Fruit fly (Drosophila melanogaster) whole organism, prepupa: ENCODE measurements around the gene CG13465.
A peak's percentile ranks its signal among the peaks of the same experiment; 100 is the strongest.

Experiments
- Blimp-1 ChIP-seq: fragments of 200-800 bp; sonication (Bioruptor generic); optimal IDR thresholded peaks from 3 replicates; lab custom pipeline; 2017; ENCODE audit warnings: missing biosample characterization, missing genetic modification characterization, mild to moderate bottlenecking, moderate library complexity, missing genetic modification reagents
- CG10669 ChIP-seq: fragments of 200-800 bp; sonication (Bioruptor generic); optimal IDR thresholded peaks from 3 replicates; lab custom pipeline; 2018; ENCODE audit warnings: missing biosample characterization, mild to moderate bottlenecking, missing genetic modification characterization, moderate library complexity
- CG11294 ChIP-seq: fragments of 200-800 bp; sonication (Bioruptor generic); IDR thresholded peaks from 2 replicates; pipeline ENCODE4 v1.3.6; 2022; ENCODE audit warnings: missing biosample characterization, missing genetic modification characterization
- CG11762 ChIP-seq: fragments of 200-800 bp; sonication (Bioruptor generic); optimal IDR thresholded peaks from 3 replicates; lab custom pipeline; 2016; ENCODE audit warnings: missing biosample characterization, missing genetic modification characterization; ENCODE audit not compliant: insufficient read depth
- CG11902 ChIP-seq: fragments of 200-800 bp; sonication (Bioruptor generic); optimal IDR thresholded peaks from 3 replicates; lab custom pipeline; 2016; ENCODE audit warnings: missing biosample characterization, missing genetic modification characterization
- CG1621 ChIP-seq: fragments of 200-800 bp; sonication (Bioruptor generic); optimal IDR thresholded peaks from 3 replicates; lab custom pipeline; 2018; ENCODE audit warnings: missing biosample characterization, mild to moderate bottlenecking, missing genetic modification characterization
- CG3032 ChIP-seq: fragments of 200-800 bp; optimal IDR thresholded peaks from 2 replicates; lab custom pipeline; 2019; ENCODE audit warnings: missing biosample characterization, mild to moderate bottlenecking, missing genetic modification characterization, moderate library complexity
- CG32006 ChIP-seq: fragments of 200-800 bp; sonication (Bioruptor generic); optimal IDR thresholded peaks from 3 replicates; lab custom pipeline; 2017; ENCODE audit warnings: missing biosample characterization, mild to moderate bottlenecking, missing genetic modification characterization
- CG34406 ChIP-seq: fragments of 200-800 bp; sonication (Bioruptor generic); optimal IDR thresholded peaks from 3 replicates; lab custom pipeline; 2016; ENCODE audit warnings: missing biosample characterization, missing genetic modification characterization
- CG4318 ChIP-seq: fragments of 200-800 bp; sonication (Bioruptor generic); optimal IDR thresholded peaks from 3 replicates; lab custom pipeline; 2017; ENCODE audit warnings: missing biosample characterization, mild to moderate bottlenecking, missing genetic modification characterization
- CG6808 ChIP-seq: fragments of 200-800 bp; sonication (Bioruptor generic); optimal IDR thresholded peaks from 3 replicates; lab custom pipeline; 2017; ENCODE audit warnings: missing biosample characterization, missing genetic modification characterization, mild to moderate bottlenecking, moderate library complexity, missing genetic modification reagents
- CG6854 ChIP-seq: fragments of 200-800 bp; sonication (Bioruptor generic); optimal IDR thresholded peaks from 2 replicates; lab custom pipeline; 2017; ENCODE audit warnings: missing biosample characterization, mild to moderate bottlenecking, missing genetic modification characterization
- CG7368 ChIP-seq: fragments of 200-800 bp; sonication (Bioruptor generic); optimal IDR thresholded peaks from 3 replicates; lab custom pipeline; 2016; ENCODE audit warnings: missing biosample characterization, missing genetic modification characterization
- CG8119 ChIP-seq: fragments of 200-800 bp; sonication (Bioruptor generic); IDR thresholded peaks from 3 replicates; pipeline ENCODE4 v1.3.6; 2022; ENCODE audit warnings: missing biosample characterization, missing genetic modification characterization
- Eip75B ChIP-seq: fragments of 200-800 bp; sonication (Bioruptor generic); optimal IDR thresholded peaks from 3 replicates; lab custom pipeline; 2016; ENCODE audit warnings: missing biosample characterization, missing genetic modification characterization
- Eip93F ChIP-seq: fragments of 200-800 bp; sonication (Bioruptor generic); optimal IDR thresholded peaks from 2 replicates; lab custom pipeline; 2016; ENCODE audit warnings: missing biosample characterization, mild to moderate bottlenecking, missing genetic modification characterization
- Ets21C ChIP-seq: fragments of 200-800 bp; sonication (Bioruptor generic); optimal IDR thresholded peaks from 3 replicates; lab custom pipeline; 2016; ENCODE audit warnings: missing biosample characterization, missing genetic modification characterization
- Ets96B ChIP-seq: fragments of 200-800 bp; optimal IDR thresholded peaks from 2 replicates; lab custom pipeline; 2019; ENCODE audit warnings: missing biosample characterization, mild to moderate bottlenecking, missing genetic modification characterization, moderate library complexity
- Hr38 ChIP-seq: sonication (Bioruptor generic); optimal IDR thresholded peaks from 2 replicates; lab custom pipeline; 2016; ENCODE audit warnings: missing biosample characterization, missing genetic modification characterization
- Hr39 ChIP-seq: fragments of 200-800 bp; sonication (Bioruptor generic); optimal IDR thresholded peaks from 2 replicates; lab custom pipeline; 2016; ENCODE audit warnings: missing biosample characterization, missing genetic modification characterization
- Lpt ChIP-seq: fragments of 200-800 bp; sonication (Bioruptor generic); optimal IDR thresholded peaks from 3 replicates; lab custom pipeline; 2016; ENCODE audit warnings: missing biosample characterization, missing genetic modification characterization
- OdsH ChIP-seq: fragments of 200-800 bp; sonication (Bioruptor generic); optimal IDR thresholded peaks from 3 replicates; lab custom pipeline; 2016; ENCODE audit warnings: missing biosample characterization, missing genetic modification characterization
- Smox ChIP-seq: fragments of 200-800 bp; sonication (Bioruptor generic); optimal IDR thresholded peaks from 3 replicates; lab custom pipeline; 2016; ENCODE audit warnings: missing biosample characterization, missing genetic modification characterization
- Sox102F ChIP-seq: fragments of 200-800 bp; sonication (Bioruptor generic); optimal IDR thresholded peaks from 2 replicates; lab custom pipeline; 2016; ENCODE audit warnings: missing biosample characterization, mild to moderate bottlenecking, missing genetic modification characterization
- Sox14 ChIP-seq: fragments of 200-800 bp; sonication (Bioruptor generic); optimal IDR thresholded peaks from 3 replicates; lab custom pipeline; 2016; ENCODE audit warnings: missing biosample characterization, missing genetic modification characterization
- Sox15 ChIP-seq: fragments of 200-800 bp; sonication (Bioruptor generic); optimal IDR thresholded peaks from 3 replicates; lab custom pipeline; 2016; ENCODE audit warnings: missing biosample characterization, missing genetic modification characterization
- achi ChIP-seq: fragments of 200-800 bp; sonication (Bioruptor generic); optimal IDR thresholded peaks from 3 replicates; lab custom pipeline; 2016; ENCODE audit warnings: missing biosample characterization, missing genetic modification characterization
- acj6 ChIP-seq: fragments of 200-800 bp; sonication (Bioruptor generic); optimal IDR thresholded peaks from 3 replicates; lab custom pipeline; 2016; ENCODE audit warnings: missing biosample characterization, missing genetic modification characterization
- dsx ChIP-seq: fragments of 200-800 bp; optimal IDR thresholded peaks from 3 replicates; lab custom pipeline; 2019; ENCODE audit warnings: missing biosample characterization, mild to moderate bottlenecking, missing genetic modification characterization, moderate library complexity; ENCODE audit not compliant: poor library complexity, severe bottlenecking
- eg ChIP-seq: fragments of 200-800 bp; sonication (Bioruptor generic); IDR thresholded peaks from 3 replicates; pipeline ENCODE4 v1.3.6; 2022; ENCODE audit warnings: missing biosample characterization, missing genetic modification characterization
- fd59A ChIP-seq: fragments of 200-800 bp; sonication (Bioruptor generic); optimal IDR thresholded peaks from 2 replicates; lab custom pipeline; 2017; ENCODE audit warnings: missing biosample characterization, mild to moderate bottlenecking, missing genetic modification characterization, missing genetic modification reagents
- fd85E ChIP-seq: fragments of 200-800 bp; sonication (Bioruptor generic); optimal IDR thresholded peaks from 3 replicates; lab custom pipeline; 2016; ENCODE audit warnings: missing biosample characterization, missing genetic modification characterization
- fkh ChIP-seq: fragments of 200-800 bp; sonication (Bioruptor generic); optimal IDR thresholded peaks from 3 replicates; lab custom pipeline; 2017; ENCODE audit warnings: missing biosample characterization, mild to moderate bottlenecking, missing genetic modification characterization, moderate library complexity
- lz ChIP-seq: fragments of 200-800 bp; sonication (Bioruptor generic); optimal IDR thresholded peaks from 3 replicates; lab custom pipeline; 2016; ENCODE audit warnings: missing biosample characterization, missing genetic modification characterization
- pdm3 ChIP-seq: fragments of 200-800 bp; sonication (Bioruptor generic); optimal IDR thresholded peaks from 3 replicates; lab custom pipeline; 2016; ENCODE audit warnings: missing biosample characterization, missing genetic modification characterization
- svp ChIP-seq: fragments of 200-800 bp; sonication (Bioruptor generic); peaks from one replicate; lab custom pipeline; 2016; ENCODE audit warnings: missing biosample characterization, missing genetic modification characterization
- topi ChIP-seq: fragments of 200-800 bp; sonication (Bioruptor generic); optimal IDR thresholded peaks from 3 replicates; lab custom pipeline; 2016; ENCODE audit warnings: missing biosample characterization, missing genetic modification characterization
- vri ChIP-seq: fragments of 200-800 bp; sonication (Bioruptor generic); optimal IDR thresholded peaks from 3 replicates; lab custom pipeline; 2016; ENCODE audit warnings: missing biosample characterization, mild to moderate bottlenecking, missing genetic modification characterization

CG13465 gene

dm6 chr3L:14944231-14944630 lies at the start of gene CG13465:
Gene CG13465 (minus strand): TSS chr3L:14944331.
- TF ChIP-seq fd59A (GFP tag; lab: Kevin White, UChicago): no peak
- no peak for TF ChIP-seq Sox102F
- TF ChIP-seq CG7368 (GFP tag; lab: Kevin White, UChicago): no peak
- no peak for TF ChIP-seq Eip93F (GFP tag; lab: Kevin White, UChicago)

DNA sequence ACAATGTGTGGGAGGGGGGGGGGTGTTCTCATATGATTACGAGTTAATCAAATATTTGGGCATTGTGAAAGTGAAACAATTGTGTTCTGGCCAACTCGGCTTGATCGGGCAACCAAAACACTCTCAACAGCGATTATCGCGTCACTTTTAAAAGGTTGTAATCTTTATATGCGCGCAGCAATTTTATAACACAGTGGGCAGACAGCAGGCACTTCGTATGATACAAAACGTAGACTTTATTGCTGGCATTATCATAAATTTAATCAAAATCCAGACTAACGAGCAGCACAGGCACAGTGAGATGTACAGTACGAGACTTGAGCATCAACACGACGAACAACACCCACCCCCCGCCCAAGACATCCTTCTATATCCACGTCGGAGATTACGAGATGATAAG lies 48.7 kb upstream of the CG13465 start:
- TF ChIP-seq pdm3: no peak
- TF ChIP-seq CG10669: no peak
- no peak for TF ChIP-seq CG11762
- peak; percentile 76 for TF ChIP-seq vri (GFP tag; lab: Kevin White, UChicago)
- no peak for TF ChIP-seq eg (GFP tag; lab: Robert Waterston, UW)
- TF ChIP-seq CG11902 (GFP tag; lab: Kevin White, UChicago): no peak
- peak; percentile 75 for TF ChIP-seq svp (GFP tag; lab: Kevin White, UChicago)
- TF ChIP-seq fkh: peak; percentile 55
- no peak for TF ChIP-seq CG32006
- no peak for TF ChIP-seq CG3032 (tag; lab: Kevin White, UChicago)
- TF ChIP-seq CG4318 (GFP tag; lab: Kevin White, UChicago): no peak
- no peak for TF ChIP-seq Ets21C (GFP tag; lab: Kevin White, UChicago)
- TF ChIP-seq lz (GFP tag; lab: Kevin White, UChicago): no peak

DNA sequence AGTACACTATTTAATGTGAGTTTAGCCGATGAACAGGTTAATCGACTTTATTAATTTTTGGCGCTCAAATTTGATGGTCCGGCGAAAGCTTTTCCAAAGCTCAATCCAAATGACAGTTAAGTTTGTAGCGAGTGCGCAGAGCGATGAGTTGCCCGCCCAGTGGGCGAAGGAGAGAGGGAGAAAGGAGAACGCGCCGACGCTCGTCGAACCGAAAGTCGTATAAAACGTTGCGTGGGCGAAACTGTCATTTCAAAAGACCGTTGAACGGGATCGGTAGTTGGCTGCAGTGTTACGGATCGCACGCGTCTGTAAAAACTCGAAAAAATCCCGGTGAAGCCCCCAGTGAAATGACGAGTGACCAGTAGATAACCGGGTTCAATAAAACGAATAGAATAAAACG lies 47.9 kb upstream of the CG13465 start, which contains the start of gene Zip71B:
Gene Zip71B (plus strand): TSS at position 265 of the 400 bp plus-strand sequence.
- TF ChIP-seq Lpt (no peak), CG10669 (no peak), CG7368 (GFP tag; lab: Kevin White, UChicago) (no peak), topi (no peak), achi (GFP tag; lab: Kevin White, UChicago) (peak; percentile 91), CG6808 (no peak), CG8119 (GFP tag; lab: Robert Waterston, UW) (no peak), fkh (no peak), Hr38 (GFP tag; lab: Kevin White, UChicago) (no peak), OdsH (GFP tag; lab: Kevin White, UChicago) (no peak), CG34406 (GFP tag; lab: Kevin White, UChicago) (no peak), CG32006 (no peak), Ets21C (GFP tag; lab: Kevin White, UChicago) (no peak), lz (GFP tag; lab: Kevin White, UChicago) (no peak), Smox (GFP tag; lab: Kevin White, UChicago) (no peak), vri (GFP tag; lab: Kevin White, UChicago) (peak; percentile 25), fd85E (no peak), CG6854 (GFP tag; lab: Kevin White, UChicago) (peak; percentile 55), Sox15 (GFP tag; lab: Kevin White, UChicago) (no peak), Ets96B (tag; lab: Kevin White, UChicago) (no peak), pdm3 (no peak), Blimp-1 (GFP tag; lab: Kevin White, UChicago) (no peak), dsx (no peak), CG1621 (tag; lab: Kevin White, UChicago) (no peak), Hr39 (no peak), eg (GFP tag; lab: Robert Waterston, UW) (no peak)

DNA sequence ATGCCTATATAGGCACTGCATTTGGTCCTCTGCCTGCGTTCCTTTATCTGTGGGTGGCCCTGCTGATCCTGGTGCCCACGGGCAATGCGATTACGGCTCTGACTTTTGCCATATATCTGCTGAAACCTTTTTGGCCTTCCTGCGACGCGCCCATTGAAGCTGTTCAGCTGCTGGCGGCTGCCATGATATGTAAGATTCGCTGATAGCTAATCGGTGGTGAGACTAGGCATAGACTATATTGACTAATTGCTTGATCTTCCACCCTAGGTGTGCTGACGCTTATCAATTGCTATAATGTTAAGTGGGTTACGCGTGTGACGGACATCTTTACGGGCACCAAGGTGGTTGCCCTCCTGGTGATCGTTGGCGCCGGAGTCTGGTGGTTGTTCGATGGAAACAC lies 45.7 kb upstream of the CG13465 start:
- TF ChIP-seq Eip75B (GFP tag; lab: Kevin White, UChicago) (no peak), svp (GFP tag; lab: Kevin White, UChicago) (peak; percentile 91)

DNA sequence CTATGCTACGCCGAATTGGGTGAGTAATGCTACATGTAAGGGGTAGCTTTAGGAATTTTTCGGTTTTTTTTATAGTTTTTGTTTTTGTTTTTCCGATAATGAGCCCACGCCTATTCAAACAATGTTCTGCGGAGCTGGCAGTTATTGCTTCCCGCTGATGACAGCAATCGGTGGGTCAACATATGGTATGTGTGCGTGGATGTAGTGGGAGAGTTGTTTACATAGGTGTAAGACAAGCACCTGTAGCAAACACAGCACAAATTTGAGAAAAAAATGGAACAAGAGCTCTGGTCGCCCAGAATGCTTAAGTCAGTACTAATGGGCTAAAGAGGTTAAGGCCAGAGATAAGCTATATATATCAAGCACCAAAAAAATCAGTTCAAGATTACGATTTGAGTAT lies 44.1 kb upstream of the CG13465 start:
- TF ChIP-seq fd85E (no peak), Blimp-1 (GFP tag; lab: Kevin White, UChicago) (no peak), fkh (peak; percentile 83), Sox14 (GFP tag; lab: Kevin White, UChicago) (no peak), CG11294 (GFP tag; lab: Robert Waterston, UW) (no peak), CG3032 (tag; lab: Kevin White, UChicago) (no peak), achi (GFP tag; lab: Kevin White, UChicago) (no peak), acj6 (no peak)
- TF ChIP-seq, all 60 proteins: peak for 1
